Fruit fly (Drosophila melanogaster) Kc167 (cell line): ENCODE results near the gene sing.

Experiments used
- Myc ChIP-seq: fragments of >200 bp; optimal IDR thresholded peaks from 2 replicates; lab custom pipeline; 2017; ENCODE audit warnings: missing external identifiers
- Sin3A ChIP-seq: fragments of >200 bp; optimal IDR thresholded peaks from 2 replicates; lab custom pipeline; 2018; ENCODE audit warnings: missing external identifiers
- h ChIP-seq: fragments of >200 bp; optimal IDR thresholded peaks from 3 replicates; lab custom pipeline; 2018; ENCODE audit warnings: missing external identifiers
- psq ChIP-seq: fragments of >200 bp; optimal IDR thresholded peaks from 2 replicates; lab custom pipeline; 2017; ENCODE audit warnings: missing external identifiers
- ttk ChIP-seq: sonication (Bioruptor generic); optimal IDR thresholded peaks from 2 replicates; lab custom pipeline; 2017; ENCODE audit warnings: missing external identifiers

- TF ChIP-seq Myc (no peak), h (lab: Kevin White, UChicago) (no peak), Sin3A (lab: Kevin White, UChicago) (no peak), ttk (no peak), psq (no peak)
Observed at dm6 chrX:16647092-16647632, 31.9 kb upstream of the sing start.
